Fruit fly (Drosophila melanogaster): ENCODE measurements around the gene ND-ASHI.

- TF ChIP-seq lab (GFP tag; optimal IDR thresholded peaks at IDR 0.05) (no peak), CG9932 (GFP tag; IDR thresholded peaks at IDR 0.05) (no peak), pan (optimal IDR thresholded peaks at IDR 0.05) (no peak), pan (GFP tag; optimal IDR thresholded peaks at IDR 0.05 in 1 of 2, IDR thresholded peaks at IDR 0.05 in 1 of 2) (no peak), CG1529 (GFP tag; optimal IDR thresholded peaks at IDR 0.05) (no peak), CG17912 (GFP tag; optimal IDR thresholded peaks at IDR 0.05) (no peak), usp (GFP tag; optimal IDR thresholded peaks at IDR 0.05) (no peak), CG12155 (GFP tag; optimal IDR thresholded peaks at IDR 0.05) (no peak), CG17359 (tag; optimal IDR thresholded peaks at IDR 0.05) (no peak), CG3163 (GFP tag; optimal IDR thresholded peaks at IDR 0.05) (no peak), Eip74EF (GFP tag; optimal IDR thresholded peaks at IDR 0.05) (no peak), danr (GFP tag; IDR thresholded peaks at IDR 0.05) (no peak)
Measured at dm6 chrX:6705890-6706289, 27.0 kb upstream of the ND-ASHI start.

Data from whole organism, embryonic.